Worm (Caenorhabditis elegans) whole organism, L3 larva: ENCODE measurements around the gene F59A1.6.
A peak's percentile ranks its signal among the peaks of the same experiment; 100 is the strongest.

Source experiments
- ZK546.5 ChIP-seq: sonication (generic microtip); optimal IDR thresholded peaks from 2 replicates; lab custom pipeline; 2017; ENCODE audit warnings: missing biosample characterization, missing genetic modification characterization
- aly-2 ChIP-seq: fragments of 150-350 bp; optimal IDR thresholded peaks from 2 replicates; lab custom pipeline; 2014; ENCODE audit warnings: missing biosample characterization, missing genetic modification characterization
- ama-1 ChIP-seq: fragments of 150-350 bp; optimal IDR thresholded peaks from 2 replicates; lab custom pipeline; 2018
- ceh-16 ChIP-seq: sonication (generic microtip); optimal IDR thresholded peaks from 2 replicates; lab custom pipeline; 2017; ENCODE audit warnings: missing biosample characterization, missing genetic modification characterization
- ceh-28 ChIP-seq: fragments of 150-350 bp; optimal IDR thresholded peaks from 2 replicates; lab custom pipeline; 2014; ENCODE audit warnings: missing biosample characterization, missing genetic modification reagents, missing genetic modification characterization
- ceh-9 ChIP-seq: sonication (generic microtip); optimal IDR thresholded peaks from 2 replicates; lab custom pipeline; 2018; ENCODE audit warnings: missing biosample characterization, missing genetic modification characterization
- egl-27 ChIP-seq: sonication (generic microtip); optimal IDR thresholded peaks from 4 replicates; lab custom pipeline; 2017; ENCODE audit warnings: missing biosample characterization, missing genetic modification reagents, missing genetic modification characterization
- elt-1 ChIP-seq: fragments of 150-350 bp; optimal IDR thresholded peaks from 2 replicates; lab custom pipeline; 2014; ENCODE audit warnings: missing biosample characterization, missing genetic modification characterization
- elt-2 ChIP-seq: sonication (generic microtip); optimal IDR thresholded peaks from 2 replicates; lab custom pipeline; 2016; ENCODE audit warnings: missing genetic modification reagents, mild to moderate bottlenecking, missing genetic modification characterization, missing compliant biosample characterization
- elt-3 ChIP-seq, 3 experiments: fragments of 150-350 bp in 1 of 3; sonication (generic microtip) in 2 of 3; optimal IDR thresholded peaks; 2 replicates in 2 of 3; 4 replicates in 1 of 3; lab custom pipeline; 2014 to 2017; ENCODE audit warnings: missing biosample characterization in 3 of 3, missing genetic modification characterization in 3 of 3
- eor-1 ChIP-seq, 2 experiments: fragments of 150-350 bp; optimal IDR thresholded peaks; 2 replicates each; lab custom pipeline; 2014 to 2018; ENCODE audit warnings: missing biosample characterization in 2 of 2, missing genetic modification characterization in 2 of 2
- fkh-2 ChIP-seq: fragments of 150-350 bp; optimal IDR thresholded peaks from 2 replicates; lab custom pipeline; 2014; ENCODE audit warnings: missing biosample characterization, missing genetic modification reagents, missing genetic modification characterization
- fos-1 ChIP-seq: fragments of 150-350 bp; optimal IDR thresholded peaks from 2 replicates; lab custom pipeline; 2014; ENCODE audit warnings: missing biosample characterization, missing genetic modification characterization
- hmg-11 ChIP-seq: sonication (generic microtip); optimal IDR thresholded peaks from 2 replicates; lab custom pipeline; 2016; ENCODE audit warnings: missing genetic modification characterization, missing compliant biosample characterization
- jun-1 ChIP-seq: fragments of 150-350 bp; optimal IDR thresholded peaks from 2 replicates; lab custom pipeline; 2014; ENCODE audit warnings: missing biosample characterization, missing genetic modification reagents, missing genetic modification characterization
- lin-15B ChIP-seq: fragments of 150-350 bp; optimal IDR thresholded peaks from 2 replicates; lab custom pipeline; 2014; ENCODE audit warnings: missing biosample characterization, missing genetic modification characterization
- lin-39 ChIP-seq: fragments of 150-350 bp; optimal IDR thresholded peaks from 2 replicates; lab custom pipeline; 2018; ENCODE audit warnings: missing biosample characterization, missing genetic modification reagents, missing genetic modification characterization
- lsy-12 ChIP-seq: sonication (generic microtip); optimal IDR thresholded peaks from 2 replicates; lab custom pipeline; 2016; ENCODE audit warnings: mild to moderate bottlenecking, missing genetic modification characterization, missing compliant biosample characterization
- mdl-1 ChIP-seq: fragments of 150-350 bp; optimal IDR thresholded peaks from 2 replicates; lab custom pipeline; 2014; ENCODE audit warnings: missing biosample characterization, missing genetic modification characterization
- mml-1 ChIP-seq: fragments of 150-350 bp; sonication (generic microtip); optimal IDR thresholded peaks from 3 replicates; lab custom pipeline; 2014; ENCODE audit warnings: missing biosample characterization, missing genetic modification characterization
- nhr-11 ChIP-seq: fragments of 150-350 bp; optimal IDR thresholded peaks from 2 replicates; lab custom pipeline; 2014; ENCODE audit warnings: missing biosample characterization, missing genetic modification characterization
- nhr-23 ChIP-seq: fragments of 150-350 bp; optimal IDR thresholded peaks from 2 replicates; lab custom pipeline; 2014; ENCODE audit warnings: missing biosample characterization, missing genetic modification reagents, missing genetic modification characterization
- nhr-25 ChIP-seq: sonication (generic microtip); optimal IDR thresholded peaks from 2 replicates; lab custom pipeline; 2017; ENCODE audit warnings: missing biosample characterization, missing genetic modification characterization
- nhr-28 ChIP-seq: fragments of 150-350 bp; optimal IDR thresholded peaks from 2 replicates; lab custom pipeline; 2014; ENCODE audit warnings: missing biosample characterization, missing genetic modification characterization
- nhr-43 ChIP-seq: sonication (generic microtip); optimal IDR thresholded peaks from 2 replicates; lab custom pipeline; 2016; ENCODE audit warnings: mild to moderate bottlenecking, missing genetic modification characterization, missing compliant biosample characterization; ENCODE audit not compliant: poor library complexity, severe bottlenecking
- nhr-67 ChIP-seq: fragments of 150-350 bp; optimal IDR thresholded peaks from 2 replicates; lab custom pipeline; 2014; ENCODE audit warnings: missing biosample characterization, missing genetic modification characterization
- nhr-76 ChIP-seq: fragments of 150-350 bp; sonication (generic microtip); optimal IDR thresholded peaks from 5 replicates; lab custom pipeline; 2014; ENCODE audit warnings: missing biosample characterization, missing genetic modification characterization
- nhr-77 ChIP-seq: fragments of 150-350 bp; optimal IDR thresholded peaks from 2 replicates; lab custom pipeline; 2014; ENCODE audit warnings: missing biosample characterization, missing genetic modification characterization
- pha-4 ChIP-seq: fragments of 150-350 bp; optimal IDR thresholded peaks from 2 replicates; lab custom pipeline; 2014; ENCODE audit warnings: missing biosample characterization, missing genetic modification reagents, missing genetic modification characterization
- pqm-1 ChIP-seq: fragments of 150-350 bp; optimal IDR thresholded peaks from 2 replicates; lab custom pipeline; 2017; ENCODE audit warnings: missing biosample characterization, missing genetic modification characterization, inconsistent platforms
- sea-2 ChIP-seq: fragments of 150-350 bp; sonication (generic microtip); optimal IDR thresholded peaks from 4 replicates; lab custom pipeline; 2014; ENCODE audit warnings: missing biosample characterization, missing genetic modification reagents, missing genetic modification characterization
- skn-1 ChIP-seq: fragments of 150-350 bp; optimal IDR thresholded peaks from 2 replicates; lab custom pipeline; 2014; ENCODE audit warnings: missing biosample characterization, missing genetic modification characterization
- snpc-4 ChIP-seq: fragments of 150-350 bp; optimal IDR thresholded peaks from 2 replicates; lab custom pipeline; 2014; ENCODE audit warnings: missing biosample characterization, missing genetic modification characterization
- zag-1 ChIP-seq: fragments of 150-350 bp; optimal IDR thresholded peaks from 2 replicates; lab custom pipeline; 2014; ENCODE audit warnings: missing biosample characterization, missing genetic modification characterization
- ztf-11 ChIP-seq: fragments of 150-350 bp; optimal IDR thresholded peaks from 2 replicates; lab custom pipeline; 2014; ENCODE audit warnings: missing biosample characterization, missing genetic modification characterization
- ztf-4 ChIP-seq: fragments of 150-350 bp; optimal IDR thresholded peaks from 2 replicates; lab custom pipeline; 2014; ENCODE audit warnings: missing biosample characterization, missing genetic modification characterization

The F59A1.6 gene

ce11 chrV:17684857-17685256 lies at the start of gene F59A1.6, which contains the start of gene F59A1.16:
Gene F59A1.6, plus strand, starts transcription at chrV:17685141.
Gene F59A1.16, minus strand, starts transcription at chrV:17684957.
- no peak for TF ChIP-seq jun-1 (tag; lab: Kevin White, UChicago)
- TF ChIP-seq fos-1 (tag; lab: Kevin White, UChicago): no peak
- no peak for TF ChIP-seq fkh-2 (tag; lab: Kevin White, UChicago)
- TF ChIP-seq nhr-76 (tag; lab: Kevin White, UChicago): no peak
- TF ChIP-seq nhr-23 (tag; lab: Kevin White, UChicago): no peak
- no peak for TF ChIP-seq sea-2 (GFP tag; lab: Kevin White, UChicago)
- no peak for TF ChIP-seq nhr-67 (tag; lab: Kevin White, UChicago)
- TF ChIP-seq ZK546.5: no peak
- no peak for TF ChIP-seq elt-3 (tag; optimal IDR thresholded peaks at IDR 0.05; lab: Kevin White, UChicago)
- no peak for TF ChIP-seq ztf-11
- no peak for TF ChIP-seq pqm-1
- TF ChIP-seq nhr-11 (tag; lab: Kevin White, UChicago): no peak
- TF ChIP-seq mml-1: no peak
- TF ChIP-seq, all 47 proteins: peak for 0

DNA sequence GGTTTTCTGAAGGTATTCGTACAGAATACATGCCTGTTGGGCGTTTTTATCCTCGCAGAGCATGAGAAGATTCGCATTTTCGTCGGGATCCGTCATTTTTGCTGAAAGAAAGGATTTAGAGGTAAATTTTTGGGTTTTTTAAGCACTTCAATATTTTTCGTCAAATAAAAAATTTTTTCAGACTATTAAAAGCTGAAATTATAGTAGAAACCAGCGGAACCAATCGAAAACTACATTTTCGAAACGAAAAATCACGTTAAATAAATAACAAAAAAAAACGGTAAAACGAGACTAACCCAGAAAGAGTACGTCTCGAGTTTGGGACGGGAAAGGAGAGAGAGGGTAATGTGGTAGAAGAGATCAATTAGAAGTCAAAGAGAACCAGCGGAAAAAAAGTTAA lies 34.5 kb upstream of the F59A1.6 start, which contains the start of gene fbxa-192:
Gene fbxa-192 (minus strand): TSS at position 101 of the 400 bp plus-strand sequence.
- TF ChIP-seq sea-2 (GFP tag; lab: Kevin White, UChicago) (no peak), eor-1 (tag; optimal IDR thresholded peaks at IDR 0.05; lab: Kevin White, UChicago) (no peak)

DNA sequence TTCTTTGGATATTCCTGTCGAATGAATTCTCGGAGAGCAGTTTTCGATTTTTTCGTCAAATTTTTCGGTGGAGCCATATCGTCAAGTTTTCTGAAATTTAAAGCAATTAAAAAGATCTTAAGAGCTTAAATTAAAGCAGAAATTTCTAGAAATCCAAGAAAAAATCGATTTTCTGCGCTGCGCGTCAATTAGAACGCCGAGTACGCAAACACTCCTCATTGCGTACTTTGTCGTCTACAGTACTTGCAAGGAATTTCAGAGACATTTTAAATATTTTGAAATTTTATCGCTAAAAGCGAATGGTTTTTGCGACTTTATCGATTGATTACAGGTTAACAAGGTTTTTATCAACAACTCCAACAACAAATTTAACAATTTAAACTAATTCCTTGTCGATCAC lies 29.7 kb upstream of the F59A1.6 start:
- TF ChIP-seq sea-2 (GFP tag; lab: Kevin White, UChicago): no peak
- no peak for TF ChIP-seq ztf-11
- TF ChIP-seq aly-2 (tag; lab: Kevin White, UChicago): no peak
- TF ChIP-seq egl-27 (tag; lab: Kevin White, UChicago): no peak

ce11 chrV:17658824-17659223 lies 26.1 kb upstream of the F59A1.6 start:
- no peak for TF ChIP-seq ztf-11
- no peak for TF ChIP-seq ama-1 (lab: Kevin White, UChicago)
- no peak for TF ChIP-seq zag-1 (tag; lab: Kevin White, UChicago)
- no peak for TF ChIP-seq lin-15B (tag; lab: Kevin White, UChicago)
- TF ChIP-seq elt-1 (tag; lab: Kevin White, UChicago): no peak
- TF ChIP-seq mdl-1 (tag; lab: Kevin White, UChicago): no peak
- TF ChIP-seq lin-39 (tag; lab: Kevin White, UChicago): no peak
- no peak for TF ChIP-seq elt-2
- TF ChIP-seq nhr-67 (tag; lab: Kevin White, UChicago): no peak
- no peak for TF ChIP-seq ztf-4 (tag; lab: Kevin White, UChicago)
- TF ChIP-seq lsy-12 (tag; lab: Kevin White, UChicago): no peak
- no peak for TF ChIP-seq nhr-25 (tag; lab: Kevin White, UChicago)
- TF ChIP-seq nhr-76 (tag; lab: Kevin White, UChicago): no peak
- TF ChIP-seq fkh-2 (tag; lab: Kevin White, UChicago): no peak
- TF ChIP-seq elt-3 (tag; optimal IDR thresholded peaks at IDR 0.05; lab: Kevin White, UChicago): no peak

DNA sequence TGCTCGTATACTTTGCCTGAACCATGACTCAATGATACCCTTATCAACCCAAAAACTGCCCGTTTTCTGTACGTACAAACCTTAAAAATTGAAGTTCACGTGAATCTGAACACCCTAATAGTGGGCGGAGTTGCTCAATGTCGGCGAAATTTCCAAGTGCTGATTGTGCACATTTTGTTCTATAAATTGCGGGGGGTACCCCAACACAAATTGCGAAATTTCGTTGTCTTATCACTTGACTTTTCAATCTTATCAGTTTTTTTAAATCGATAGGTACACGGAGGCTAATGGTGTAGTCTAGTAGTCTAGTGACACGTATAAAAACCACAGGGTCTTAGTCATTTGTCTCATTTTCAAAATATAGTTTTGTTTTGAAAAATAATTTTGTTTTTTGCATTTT lies 25.7 kb upstream of the F59A1.6 start, which contains the start of gene fbxa-108:
Gene fbxa-108 (minus strand): TSS at position 158 of the 400 bp plus-strand sequence.
- TF ChIP-seq aly-2 (tag; lab: Kevin White, UChicago) (no peak), pha-4 (tag; lab: Kevin White, UChicago) (peak; percentile 71), ceh-9 (no peak), skn-1 (tag; lab: Kevin White, UChicago) (no peak), nhr-77 (tag; lab: Kevin White, UChicago) (no peak), jun-1 (tag; lab: Kevin White, UChicago) (peak; percentile 87), ceh-16 (tag; lab: Kevin White, UChicago) (no peak), nhr-23 (tag; lab: Kevin White, UChicago) (no peak), nhr-28 (no peak), hmg-11 (tag; lab: Kevin White, UChicago) (no peak), nhr-43 (no peak), mdl-1 (tag; lab: Kevin White, UChicago) (no peak), elt-1 (tag; lab: Kevin White, UChicago) (no peak), elt-2 (peak; percentile 100), mml-1 (no peak), ceh-28 (tag; lab: Kevin White, UChicago) (peak; percentile 60), pqm-1 (peak; percentile 99), nhr-11 (tag; lab: Kevin White, UChicago) (no peak), snpc-4 (tag; lab: Kevin White, UChicago) (peak; percentile 14), fkh-2 (tag; lab: Kevin White, UChicago) (no peak)
